Fruit fly (Drosophila melanogaster): ENCODE results near the gene CG5151.

DNA sequence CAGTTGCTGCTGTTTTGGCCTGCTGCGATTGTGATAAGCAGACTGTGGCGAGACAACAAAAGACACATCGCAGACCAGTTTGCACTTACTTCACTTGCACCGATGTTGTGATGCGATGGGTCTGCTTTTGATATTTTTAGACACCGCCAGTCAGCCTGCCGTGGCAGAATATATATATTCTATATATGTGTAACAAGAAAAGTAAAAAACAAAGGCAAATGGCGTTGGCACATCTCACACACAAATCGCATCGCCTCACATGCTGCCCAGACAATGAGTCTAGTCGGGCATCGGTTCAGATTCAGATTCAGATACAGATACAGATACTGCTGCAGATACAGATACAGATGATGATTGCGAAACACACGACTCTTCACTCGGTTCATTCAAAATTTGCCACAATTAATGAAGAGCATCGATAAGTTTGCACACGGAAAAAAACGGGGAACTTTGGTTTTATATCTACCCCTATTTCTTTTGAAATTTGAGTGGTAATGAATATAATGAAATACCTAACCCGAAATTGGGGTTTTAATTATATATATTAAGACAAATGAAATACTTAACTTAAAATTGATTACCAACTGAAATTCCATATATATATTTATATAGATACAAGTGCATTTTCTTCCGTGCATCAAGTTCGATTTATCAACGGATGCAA lies 3.4 kb upstream of the CG5151 start:
- TF ChIP-seq EcR (GFP tag; optimal IDR thresholded peaks at IDR 0.05): peak; percentile 50
- no peak for TF ChIP-seq CG4496 (GFP tag; IDR thresholded peaks at IDR 0.05)
- no peak for TF ChIP-seq Pif1B (GFP tag; optimal IDR thresholded peaks at IDR 0.05)
- TF ChIP-seq Ets98B (GFP tag; IDR thresholded peaks at IDR 0.05): no peak
- peak; percentile 10 for TF ChIP-seq CG34367 (tag; optimal IDR thresholded peaks at IDR 0.05)
- TF ChIP-seq CG14655 (GFP tag; optimal IDR thresholded peaks at IDR 0.05): no peak
- TF ChIP-seq Pif1A (GFP tag; optimal IDR thresholded peaks at IDR 0.05): no peak
- TF ChIP-seq fd96Ca (GFP tag; IDR thresholded peaks at IDR 0.05): no peak
- TF ChIP-seq D1 (tag; optimal IDR thresholded peaks at IDR 0.05): no peak
- TF ChIP-seq CG10348 (GFP tag; IDR thresholded peaks at IDR 0.05): no peak
